Fruit fly (Drosophila melanogaster): Measurements from ENCODE around the gene CG33932.

Gene CG33932

DNA sequence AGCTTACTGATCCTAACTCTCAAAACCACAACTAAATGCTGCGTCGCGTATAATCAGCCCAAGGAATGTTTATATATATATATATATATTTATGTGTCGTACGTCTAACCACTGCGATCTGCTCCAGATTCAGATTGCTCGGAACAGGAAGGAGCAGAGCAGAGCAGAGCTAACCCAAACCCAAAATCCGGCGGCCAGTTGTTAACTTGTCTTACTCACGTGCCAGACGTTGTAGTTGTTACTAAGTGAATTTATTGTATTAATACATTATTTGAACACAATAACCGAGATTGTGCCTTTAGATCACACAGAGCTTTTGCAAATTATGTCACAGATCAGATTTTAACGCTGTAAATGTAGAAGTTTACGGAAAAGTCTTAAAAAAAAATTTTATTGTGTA lies 3.8 kb downstream of the CG33932 start, which contains the start of gene Alr:
Gene Alr, plus strand, starts transcription at position 301 of the 400 bp plus-strand sequence.
- no peak for TF ChIP-seq Hr38 (GFP tag; optimal IDR thresholded peaks at IDR 0.05)
- no peak for TF ChIP-seq Eip78C (GFP tag)
- TF ChIP-seq Ets21C (GFP tag; optimal IDR thresholded peaks at IDR 0.05): no peak
- no peak for TF ChIP-seq acj6 (GFP tag; optimal IDR thresholded peaks at IDR 0.05)
- TF ChIP-seq vri (GFP tag; optimal IDR thresholded peaks at IDR 0.05): no peak
- no peak for TF ChIP-seq CG3919 (GFP tag; optimal IDR thresholded peaks at IDR 0.05)
- no peak for TF ChIP-seq CG16779 (tag; optimal IDR thresholded peaks at IDR 0.05)
- no peak for TF ChIP-seq CG10631 (GFP tag; optimal IDR thresholded peaks at IDR 0.05)
- TF ChIP-seq salr (GFP tag; optimal IDR thresholded peaks at IDR 0.05): no peak
- TF ChIP-seq ss (GFP tag; optimal IDR thresholded peaks at IDR 0.05): no peak
- no peak for TF ChIP-seq Sox15 (GFP tag; optimal IDR thresholded peaks at IDR 0.05)
- TF ChIP-seq Hr39 (GFP tag; optimal IDR thresholded peaks at IDR 0.05): no peak
- no peak for TF ChIP-seq dac (GFP tag; optimal IDR thresholded peaks at IDR 0.05)
- no peak for TF ChIP-seq CG32006 (GFP tag; optimal IDR thresholded peaks at IDR 0.05)
- TF ChIP-seq pdm3 (GFP tag; optimal IDR thresholded peaks at IDR 0.05): no peak
- no peak for TF ChIP-seq CG6276 (GFP tag; optimal IDR thresholded peaks at IDR 0.05)
- no peak for TF ChIP-seq topi (GFP tag; optimal IDR thresholded peaks at IDR 0.05)
- no peak for TF ChIP-seq CG11762 (GFP tag; optimal IDR thresholded peaks at IDR 0.05; ENCODE audit: insufficient read depth)
- no peak for TF ChIP-seq CG4318 (GFP tag; optimal IDR thresholded peaks at IDR 0.05)
- TF ChIP-seq CG8319 (GFP tag; optimal IDR thresholded peaks at IDR 0.05): no peak

DNA sequence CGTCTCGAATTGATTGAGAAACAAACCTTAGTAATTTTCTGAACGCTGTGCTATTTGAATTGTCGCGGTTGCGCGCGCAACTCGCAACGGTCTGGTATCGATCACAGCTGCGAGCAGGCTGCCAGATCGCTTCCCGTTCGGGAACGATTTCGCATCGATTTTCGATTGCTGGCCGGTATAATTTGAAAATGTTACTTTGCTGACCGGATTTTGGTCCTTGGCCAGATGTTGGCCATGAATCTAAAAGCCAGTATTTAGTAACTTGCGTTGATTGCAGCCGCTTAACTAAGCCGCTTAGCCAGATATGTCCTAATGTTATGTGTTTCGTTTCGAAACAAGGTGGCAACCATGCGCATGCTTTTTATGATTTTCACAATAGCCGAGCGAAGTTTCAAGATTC lies 4.3 kb downstream of the CG33932 start:
- TF ChIP-seq svp (GFP tag) (peak; percentile 36), acj6 (GFP tag; optimal IDR thresholded peaks at IDR 0.05) (no peak), ss (GFP tag; optimal IDR thresholded peaks at IDR 0.05) (no peak), eg (GFP tag; IDR thresholded peaks at IDR 0.05) (no peak), esn (GFP tag; optimal IDR thresholded peaks at IDR 0.05) (peak; percentile 2), CG6792 (GFP tag; optimal IDR thresholded peaks at IDR 0.05) (no peak), net (GFP tag; optimal IDR thresholded peaks at IDR 0.05) (no peak), CG8319 (GFP tag; optimal IDR thresholded peaks at IDR 0.05) (no peak), CG11902 (GFP tag; optimal IDR thresholded peaks at IDR 0.05) (no peak), Smox (GFP tag; optimal IDR thresholded peaks at IDR 0.05) (no peak), salr (GFP tag; optimal IDR thresholded peaks at IDR 0.05) (no peak), fd85E (GFP tag; optimal IDR thresholded peaks at IDR 0.05) (no peak), Eip78C (GFP tag) (peak; percentile 7), lz (GFP tag; optimal IDR thresholded peaks at IDR 0.05) (peak; percentile 8), Sox14 (GFP tag; optimal IDR thresholded peaks at IDR 0.05) (peak; percentile 3), Hr39 (GFP tag; optimal IDR thresholded peaks at IDR 0.05) (no peak), CG31627 (GFP tag; optimal IDR thresholded peaks at IDR 0.05) (peak; percentile 24), topi (GFP tag; optimal IDR thresholded peaks at IDR 0.05) (no peak), Ets21C (GFP tag; optimal IDR thresholded peaks at IDR 0.05) (no peak), achi (GFP tag; optimal IDR thresholded peaks at IDR 0.05) (peak; percentile 8), CG10669 (GFP tag; optimal IDR thresholded peaks at IDR 0.05) (no peak), CG9139 (GFP tag; optimal IDR thresholded peaks at IDR 0.05) (no peak)

DNA sequence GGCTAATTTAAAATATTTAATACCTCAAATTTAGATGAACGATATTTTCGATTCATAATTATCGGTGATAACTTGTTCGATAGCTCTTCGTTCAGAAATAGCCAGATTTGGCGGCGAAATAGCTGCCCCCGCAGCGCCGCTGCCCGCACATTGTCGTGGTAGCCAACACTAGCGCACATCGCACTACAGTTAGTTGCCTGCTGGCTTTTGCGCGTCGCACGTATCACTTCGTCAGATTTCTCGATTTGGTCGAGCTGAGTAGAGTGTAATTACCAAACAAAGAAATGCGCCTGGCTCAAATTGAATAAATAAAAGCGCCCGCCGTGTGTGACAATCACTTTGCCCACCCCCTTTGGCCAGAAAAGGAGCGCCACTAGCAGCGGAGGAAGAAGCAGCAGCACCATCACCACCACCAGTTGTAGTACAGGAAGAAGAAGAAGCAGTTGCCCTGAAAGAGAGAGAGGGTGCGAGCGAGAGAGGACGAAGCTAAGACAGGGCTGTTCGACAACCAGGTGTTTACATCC lies 6.5 kb downstream of the CG33932 start, which contains the start of gene Abcd3:
Gene Abcd3, plus strand, starts transcription at position 145 of the 524 bp plus-strand sequence.
- TF ChIP-seq CG9139 (GFP tag; optimal IDR thresholded peaks at IDR 0.05) (peak; percentile 16), Lpt (GFP tag; optimal IDR thresholded peaks at IDR 0.05) (no peak), fkh (GFP tag; optimal IDR thresholded peaks at IDR 0.05) (peak; percentile 66), CG8119 (GFP tag; IDR thresholded peaks at IDR 0.05) (peak; percentile 54; the same call in 1 of the 3 replicates), svp (GFP tag) (peak; percentile 65), CG8632 (GFP tag; optimal IDR thresholded peaks at IDR 0.05) (peak; percentile 1), Blimp-1 (GFP tag; optimal IDR thresholded peaks at IDR 0.05) (no peak), esn (GFP tag; optimal IDR thresholded peaks at IDR 0.05) (peak; percentile 42), spab (GFP tag; optimal IDR thresholded peaks at IDR 0.05) (no peak), topi (GFP tag; optimal IDR thresholded peaks at IDR 0.05) (no peak), fd85E (GFP tag; optimal IDR thresholded peaks at IDR 0.05) (no peak), Sox15 (GFP tag; optimal IDR thresholded peaks at IDR 0.05) (no peak), net (GFP tag; optimal IDR thresholded peaks at IDR 0.05) (peak; percentile 48), dac (GFP tag; optimal IDR thresholded peaks at IDR 0.05) (no peak), Hr39 (GFP tag; optimal IDR thresholded peaks at IDR 0.05) (no peak), CG3919 (GFP tag; optimal IDR thresholded peaks at IDR 0.05) (peak; percentile 30), CG6163 (GFP tag; IDR thresholded peaks at IDR 0.05) (peak; percentile 20; the same call in 1 of the 3 replicates), achi (GFP tag; optimal IDR thresholded peaks at IDR 0.05) (peak; percentile 9), CG6854 (GFP tag; optimal IDR thresholded peaks at IDR 0.05) (peak; percentile 61), Hr38 (GFP tag; optimal IDR thresholded peaks at IDR 0.05) (no peak), Sox14 (GFP tag; optimal IDR thresholded peaks at IDR 0.05) (peak; percentile 69), Eip78C (GFP tag) (peak; percentile 7), eg (GFP tag; IDR thresholded peaks at IDR 0.05) (peak; percentile 42; the same call in 2 of the 3 replicates), dsx (GFP tag; optimal IDR thresholded peaks at IDR 0.05; ENCODE audit: poor library complexity, severe bottlenecking) (peak; percentile 90), cyc (GFP tag; optimal IDR thresholded peaks at IDR 0.05) (peak; percentile 1), Eip75B (GFP tag; optimal IDR thresholded peaks at IDR 0.05) (peak; percentile 6), OdsH (GFP tag; optimal IDR thresholded peaks at IDR 0.05) (no peak)

Measured in whole organism, prepupa.